Fruit fly (Drosophila melanogaster) whole organism: ENCODE measurements around the gene twr.

Experiments used
- CG8478 ChIP-seq: fragments of >200 bp; optimal IDR thresholded peaks from 2 replicates; lab custom pipeline; 2018; ENCODE audit warnings: inconsistent platforms
- pan ChIP-seq: fragments of >200 bp; optimal IDR thresholded peaks from 2 replicates; lab custom pipeline; 2017
- psq ChIP-seq: fragments of >200 bp; optimal IDR thresholded peaks from 2 replicates; lab custom pipeline; 2017
- usp ChIP-seq: fragments of >200 bp; optimal IDR thresholded peaks from 2 replicates; lab custom pipeline; 2017; ENCODE audit warnings: missing biosample characterization, missing genetic modification characterization, mixed read lengths

- no peak for TF ChIP-seq CG8478 (lab: Kevin White, UChicago)
- no peak for TF ChIP-seq psq (lab: Kevin White, UChicago)
- no peak for TF ChIP-seq pan (lab: Kevin White, UChicago)
- no peak for TF ChIP-seq usp
Observed at dm6 chr3R:6692432-6692831, 34.8 kb downstream of the twr start, which contains the start of gene Ccp84Ad.
